Fruit fly (Drosophila melanogaster) whole organism, adult: Measurements from ENCODE around the gene CG42393.
A peak's percentile ranks its signal among the peaks of the same experiment; 100 is the strongest.

Experiments used
- CG11617 ChIP-seq: fragments of 200-800 bp; sonication (Bioruptor generic); optimal IDR thresholded peaks from 2 replicates; lab custom pipeline; 2017; ENCODE audit warnings: mild to moderate bottlenecking, missing biosample characterization, missing genetic modification reagents, missing genetic modification characterization
- CG12768 ChIP-seq: fragments of 200-800 bp; sonication (Bioruptor generic); optimal IDR thresholded peaks from 2 replicates; lab custom pipeline; 2017; ENCODE audit warnings: missing biosample characterization, missing genetic modification characterization, mild to moderate bottlenecking, moderate library complexity, missing genetic modification reagents
- CG14711 ChIP-seq: fragments of 200-800 bp; sonication (Bioruptor generic); optimal IDR thresholded peaks from 2 replicates; lab custom pipeline; 2018; ENCODE audit warnings: missing biosample characterization, mild to moderate bottlenecking, missing genetic modification characterization, moderate library complexity
- CG1620 ChIP-seq: fragments of 200-800 bp; sonication (Bioruptor generic); optimal IDR thresholded peaks from 2 replicates; lab custom pipeline; 2016; ENCODE audit warnings: missing biosample characterization, missing genetic modification characterization
- CG33017 ChIP-seq: fragments of 200-800 bp; sonication (Bioruptor generic); optimal IDR thresholded peaks from 2 replicates; lab custom pipeline; 2018; ENCODE audit warnings: missing biosample characterization, mild to moderate bottlenecking, missing genetic modification characterization, moderate library complexity
- CG5204 ChIP-seq: fragments of 200-800 bp; sonication (Bioruptor generic); optimal IDR thresholded peaks from 2 replicates; lab custom pipeline; 2016; ENCODE audit warnings: missing biosample characterization, missing genetic modification characterization
- CG7045 ChIP-seq: fragments of 200-800 bp; sonication (Bioruptor generic); optimal IDR thresholded peaks from 2 replicates; lab custom pipeline; 2017; ENCODE audit warnings: missing biosample characterization, mild to moderate bottlenecking, missing genetic modification characterization
- CG7101 ChIP-seq: fragments of 200-800 bp; sonication (Bioruptor generic); optimal IDR thresholded peaks from 2 replicates; lab custom pipeline; 2018; ENCODE audit warnings: missing biosample characterization, mild to moderate bottlenecking, missing genetic modification characterization, moderate library complexity
- Clk ChIP-seq: fragments of 200-800 bp; sonication (Bioruptor generic); optimal IDR thresholded peaks from 2 replicates; lab custom pipeline; 2017; ENCODE audit warnings: missing biosample characterization, missing genetic modification characterization
- Crg-1 ChIP-seq: fragments of 200-800 bp; sonication (Bioruptor generic); optimal IDR thresholded peaks from 2 replicates; lab custom pipeline; 2016; ENCODE audit warnings: missing biosample characterization, missing genetic modification characterization
- Hr96 ChIP-seq: fragments of 200-800 bp; sonication (Bioruptor generic); optimal IDR thresholded peaks from 2 replicates; lab custom pipeline; 2016; ENCODE audit warnings: missing biosample characterization, missing genetic modification characterization
- Mnt ChIP-seq: fragments of 200-800 bp; sonication (Bioruptor generic); optimal IDR thresholded peaks from 2 replicates; lab custom pipeline; 2016; ENCODE audit warnings: missing biosample characterization, mild to moderate bottlenecking, missing genetic modification characterization
- bab1 ChIP-seq: fragments of 200-800 bp; sonication (Bioruptor generic); optimal IDR thresholded peaks from 3 replicates; lab custom pipeline; 2019; ENCODE audit warnings: missing biosample characterization, mild to moderate bottlenecking, missing genetic modification characterization, moderate library complexity
- cic ChIP-seq: fragments of 200-800 bp; sonication (Bioruptor generic); optimal IDR thresholded peaks from 2 replicates; lab custom pipeline; 2017; ENCODE audit warnings: missing biosample characterization, mild to moderate bottlenecking, missing genetic modification characterization, moderate library complexity
- cnc ChIP-seq, 2 experiments: fragments of >200 bp; optimal IDR thresholded peaks; 2 replicates each; lab custom pipeline; 2017
- kay ChIP-seq: fragments of 200-800 bp; sonication (Bioruptor generic); peaks from one replicate; lab custom pipeline; 2016; ENCODE audit warnings: missing biosample characterization, missing genetic modification characterization, borderline replicate concordance
- ovo ChIP-seq: fragments of 200-800 bp; sonication (Bioruptor generic); optimal IDR thresholded peaks from 2 replicates; lab custom pipeline; 2016; ENCODE audit warnings: missing biosample characterization, missing genetic modification characterization
- pad ChIP-seq: fragments of 200-800 bp; sonication (Bioruptor generic); optimal IDR thresholded peaks from 3 replicates; lab custom pipeline; 2017; ENCODE audit warnings: missing biosample characterization, missing genetic modification characterization, mild to moderate bottlenecking, moderate library complexity, missing genetic modification reagents
- tj ChIP-seq: fragments of 200-800 bp; sonication (Bioruptor generic); optimal IDR thresholded peaks from 3 replicates; lab custom pipeline; 2017; ENCODE audit warnings: missing biosample characterization, mild to moderate bottlenecking, missing genetic modification characterization, moderate library complexity
- toe ChIP-seq: fragments of 200-800 bp; sonication (Bioruptor generic); optimal IDR thresholded peaks from 2 replicates; lab custom pipeline; 2016; ENCODE audit warnings: missing biosample characterization, missing genetic modification characterization

The CG42393 gene

dm6 chr3L:18008747-18009383, 33.7 kb upstream of the CG42393 start:
- TF ChIP-seq bab1 (peak; percentile 52), tj (peak; percentile 81), toe (no peak)

dm6 chr3L:18010418-18010883, 32.1 kb upstream of the CG42393 start:
- no peak for TF ChIP-seq CG12768 (GFP tag; lab: Kevin White, UChicago)
- TF ChIP-seq cic (GFP tag; lab: Kevin White, UChicago): no peak
- no peak for TF ChIP-seq CG1620 (GFP tag; lab: Kevin White, UChicago)
- TF ChIP-seq CG33017: no peak
- peak; percentile 60 for TF ChIP-seq tj
- no peak for TF ChIP-seq Hr96
- TF ChIP-seq toe: no peak
- TF ChIP-seq CG11617: no peak

- TF ChIP-seq CG14711 (tag; lab: Kevin White, UChicago) (peak; percentile 67), Clk (GFP tag; lab: Kevin White, UChicago) (no peak), pad (peak; percentile 62), toe (no peak), kay (GFP tag; lab: Kevin White, UChicago) (no peak), bab1 (peak; percentile 74), Hr96 (peak; percentile 47), cic (GFP tag; lab: Kevin White, UChicago) (no peak), Mnt (GFP tag; lab: Kevin White, UChicago) (peak; percentile 35), CG7101 (tag; lab: Kevin White, UChicago) (peak; percentile 75), CG33017 (peak; percentile 34), cnc (optimal IDR thresholded peaks at IDR 0.05; lab: Kevin White, UChicago) (no peak), CG7045 (GFP tag; lab: Kevin White, UChicago) (no peak), CG11617 (peak; percentile 54), tj (peak; percentile 99), Crg-1 (GFP tag; lab: Kevin White, UChicago) (no peak), CG5204 (GFP tag; lab: Kevin White, UChicago) (no peak), CG12768 (GFP tag; lab: Kevin White, UChicago) (peak; percentile 30), ovo (GFP tag; lab: Kevin White, UChicago) (no peak), CG1620 (GFP tag; lab: Kevin White, UChicago) (peak; percentile 3)
These were observed 30.6 kb upstream of the CG42393 start for dm6 chr3L:18011715-18012512.

- TF ChIP-seq Hr96 (no peak), pad (no peak), CG14711 (tag; lab: Kevin White, UChicago) (no peak), ovo (GFP tag; lab: Kevin White, UChicago) (no peak), CG5204 (GFP tag; lab: Kevin White, UChicago) (no peak), cic (GFP tag; lab: Kevin White, UChicago) (no peak)
These were observed 29.8 kb upstream of the CG42393 start for dm6 chr3L:18012775-18013174.

dm6 chr3L:18013186-18013921, 29.2 kb upstream of the CG42393 start:
- no peak for TF ChIP-seq Mnt (GFP tag; lab: Kevin White, UChicago)

dm6 chr3L:18014290-18014689, 28.2 kb upstream of the CG42393 start:
- TF ChIP-seq kay (GFP tag; lab: Kevin White, UChicago) (no peak), tj (peak; percentile 93), CG11617 (no peak), CG7045 (GFP tag; lab: Kevin White, UChicago) (no peak)

dm6 chr3L:18015171-18015944, 27.2 kb upstream of the CG42393 start:
- TF ChIP-seq kay (GFP tag; lab: Kevin White, UChicago) (peak; percentile 39), CG1620 (GFP tag; lab: Kevin White, UChicago) (no peak)
